Worm (Caenorhabditis elegans) whole organism, L4 larva: Measurements from ENCODE around the gene C08E8.4.
A peak's percentile ranks its signal among the peaks of the same experiment; 100 is the strongest.
"Not testable (repeated sequence)": the region's sequence is repeated elsewhere in the genome, so short reads cannot be mapped to it uniquely, and the experiment has no call there.

Source experiments
- F26F4.8 ChIP-seq: fragments of 200-800 bp; sonication (Bioruptor generic); conservative IDR thresholded peaks from 2 replicates; pipeline ENCODE4 v1.3.6; 2022; ENCODE audit warnings: missing genetic modification characterization, missing compliant biosample characterization
- F44E2.7 ChIP-seq: fragments of 200-800 bp; sonication (Bioruptor generic); IDR thresholded peaks from 2 replicates; pipeline ENCODE4 v2.1.2; 2022; ENCODE audit warnings: missing genetic modification characterization, missing compliant biosample characterization
- F49E8.2 ChIP-seq: sonication (generic microtip); optimal IDR thresholded peaks from 2 replicates; lab custom pipeline; 2016; ENCODE audit warnings: missing compliant biosample characterization, mild to moderate bottlenecking, missing genetic modification characterization, borderline replicate concordance
- R02D3.7 ChIP-seq: fragments of 150-350 bp; sonication (generic microtip); optimal IDR thresholded peaks from 3 replicates; lab custom pipeline; 2014; ENCODE audit warnings: missing biosample characterization, missing genetic modification characterization
- T26A8.4 ChIP-seq: fragments of 200-800 bp; sonication (Bioruptor generic); IDR thresholded peaks from 2 replicates; pipeline ENCODE4 v1.3.6; 2022; ENCODE audit warnings: missing genetic modification characterization, missing compliant biosample characterization
- Y105C5A.15 ChIP-seq: fragments of 200-800 bp; sonication (Bioruptor generic); IDR thresholded peaks from 2 replicates; pipeline ENCODE4 v1.3.6; 2022; ENCODE audit warnings: missing genetic modification characterization, missing compliant biosample characterization
- ZK337.2 ChIP-seq: fragments of 200-800 bp; sonication (Bioruptor generic); IDR thresholded peaks from 2 replicates; pipeline ENCODE4 v1.3.6; 2022; ENCODE audit warnings: missing genetic modification reagents, missing genetic modification characterization, missing compliant biosample characterization
- aha-1 ChIP-seq: fragments of 150-350 bp; peaks from one replicate; lab custom pipeline; 2014; ENCODE audit warnings: missing biosample characterization, missing genetic modification characterization
- aly-2 ChIP-seq: sonication (generic microtip); optimal IDR thresholded peaks from 2 replicates; lab custom pipeline; 2018; ENCODE audit warnings: missing biosample characterization, missing genetic modification characterization
- ceh-20 ChIP-seq: fragments of 200-800 bp; sonication (Bioruptor generic); IDR thresholded peaks from 2 replicates; pipeline ENCODE4 v1.3.6; 2022; ENCODE audit warnings: missing genetic modification reagents, missing genetic modification characterization, missing compliant biosample characterization
- daf-12 ChIP-seq: fragments of 150-350 bp; optimal IDR thresholded peaks from 2 replicates; lab custom pipeline; 2014; ENCODE audit warnings: missing biosample characterization, missing genetic modification reagents, missing genetic modification characterization
- daf-16 ChIP-seq, 3 experiments: sonication (generic microtip); optimal IDR thresholded peaks; 2 replicates each; lab custom pipeline; 2016 to 2017; ENCODE audit warnings: missing genetic modification characterization in 3 of 3, missing genetic modification reagents in 3 of 3, mild to moderate bottlenecking in 2 of 3, missing compliant biosample characterization in 2 of 3, missing biosample characterization in 1 of 3, moderate library complexity in 1 of 3
- dmd-6 ChIP-seq: fragments of 200-800 bp; sonication (Bioruptor generic); IDR thresholded peaks from 2 replicates; pipeline ENCODE4 v1.3.6; 2022; ENCODE audit warnings: missing genetic modification reagents, missing genetic modification characterization, missing compliant biosample characterization
- duxl-1 ChIP-seq: sonication (generic microtip); optimal IDR thresholded peaks from 2 replicates; lab custom pipeline; 2016; ENCODE audit warnings: mild to moderate bottlenecking, missing genetic modification characterization, moderate library complexity, missing compliant biosample characterization; ENCODE audit not compliant: poor library complexity
- egl-43 ChIP-seq: fragments of 200-800 bp; sonication (Bioruptor generic); IDR thresholded peaks from 2 replicates; pipeline ENCODE4 v1.3.6; 2022; ENCODE audit warnings: missing genetic modification reagents, missing genetic modification characterization, missing compliant biosample characterization
- gei-8 ChIP-seq: fragments of 200-800 bp; sonication (Bioruptor generic); optimal IDR thresholded peaks from 2 replicates; lab custom pipeline; 2018; ENCODE audit warnings: mild to moderate bottlenecking, missing genetic modification characterization, missing compliant biosample characterization
- hif-1 ChIP-seq, 2 experiments: sonication (generic microtip); optimal IDR thresholded peaks; 2 replicates each; lab custom pipeline; 2016 to 2017; ENCODE audit warnings: missing compliant biosample characterization in 2 of 2, missing genetic modification characterization in 2 of 2, missing genetic modification reagents in 2 of 2, missing genotype in 2 of 2, mild to moderate bottlenecking in 1 of 2
- hlh-11 ChIP-seq: fragments of 200-800 bp; sonication (Bioruptor generic); optimal IDR thresholded peaks from 2 replicates; lab custom pipeline; 2018; ENCODE audit warnings: mild to moderate bottlenecking, missing genetic modification characterization, missing compliant biosample characterization
- lim-7 ChIP-seq: fragments of 200-800 bp; sonication (Bioruptor generic); IDR thresholded peaks from 2 replicates; pipeline ENCODE4 v1.3.6; 2022; ENCODE audit warnings: missing genetic modification characterization, missing compliant biosample characterization
- lin-1 ChIP-seq: fragments of 200-800 bp; sonication (Bioruptor generic); IDR thresholded peaks from 2 replicates; pipeline ENCODE4 v1.3.6; 2022; ENCODE audit warnings: missing genetic modification reagents, missing genetic modification characterization, missing compliant biosample characterization
- lin-13 ChIP-seq: fragments of 150-350 bp; optimal IDR thresholded peaks from 2 replicates; lab custom pipeline; 2014; ENCODE audit warnings: missing biosample characterization, missing genetic modification reagents, missing genetic modification characterization
- lir-3 ChIP-seq: sonication (generic microtip); optimal IDR thresholded peaks from 2 replicates; lab custom pipeline; 2016; ENCODE audit warnings: mild to moderate bottlenecking, missing genetic modification characterization, missing compliant biosample characterization
- madf-5 ChIP-seq, 2 experiments: fragments of 200-800 bp; sonication (Bioruptor generic); IDR thresholded peaks; 2 replicates each; pipeline ENCODE4 v1.3.6; 2022; ENCODE audit warnings: missing compliant biosample characterization in 2 of 2, missing genetic modification characterization in 2 of 2
- mdl-1 ChIP-seq, 2 experiments: fragments of 150-350 bp in 1 of 2; sonication (generic microtip) in 1 of 2; optimal IDR thresholded peaks; 2 replicates each; lab custom pipeline; 2014 to 2017; ENCODE audit warnings: missing biosample characterization in 2 of 2, missing genetic modification characterization in 2 of 2
- mxl-3 ChIP-seq: fragments of 200-800 bp; sonication (Bioruptor generic); optimal IDR thresholded peaks from 2 replicates; lab custom pipeline; 2018; ENCODE audit warnings: mild to moderate bottlenecking, missing genetic modification characterization, missing compliant biosample characterization
- nhr-28 ChIP-seq: fragments of 150-350 bp; optimal IDR thresholded peaks from 2 replicates; lab custom pipeline; 2014; ENCODE audit warnings: missing biosample characterization, missing genetic modification characterization
- nhr-6 ChIP-seq: fragments of 150-350 bp; optimal IDR thresholded peaks from 2 replicates; lab custom pipeline; 2014; ENCODE audit warnings: missing biosample characterization, missing genetic modification characterization
- php-3 ChIP-seq: fragments of 200-800 bp; sonication (Bioruptor generic); IDR thresholded peaks from 2 replicates; pipeline ENCODE4 v1.3.6; 2022; ENCODE audit warnings: missing genetic modification reagents, missing genetic modification characterization, missing compliant biosample characterization
- pqm-1 ChIP-seq: sonication (generic microtip); optimal IDR thresholded peaks from 2 replicates; lab custom pipeline; 2017; ENCODE audit warnings: missing biosample characterization, missing genetic modification characterization
- snpc-1.2 ChIP-seq: fragments of 200-800 bp; sonication (Bioruptor generic); IDR thresholded peaks from 2 replicates; pipeline ENCODE4 v1.3.6; 2022; ENCODE audit warnings: missing genetic modification reagents, missing genetic modification characterization, missing compliant biosample characterization
- tra-1 ChIP-seq: fragments of 200-800 bp; sonication (Bioruptor generic); IDR thresholded peaks from 2 replicates; pipeline ENCODE4 v1.3.6; 2022; ENCODE audit warnings: missing genetic modification reagents, missing genetic modification characterization, missing compliant biosample characterization
- unc-130 ChIP-seq: sonication (generic microtip); optimal IDR thresholded peaks from 2 replicates; lab custom pipeline; 2016; ENCODE audit warnings: missing genetic modification reagents, missing genetic modification characterization, missing compliant biosample characterization
- vab-7 ChIP-seq: fragments of 200-800 bp; sonication (Bioruptor generic); IDR thresholded peaks from 2 replicates; pipeline ENCODE4 v1.3.6; 2022; ENCODE audit warnings: missing genetic modification reagents, missing genetic modification characterization, missing compliant biosample characterization
- zag-1 ChIP-seq: fragments of 150-350 bp; optimal IDR thresholded peaks from 2 replicates; lab custom pipeline; 2014; ENCODE audit warnings: missing biosample characterization, missing genetic modification characterization
- zfp-3 ChIP-seq: fragments of 200-800 bp; sonication (Bioruptor generic); conservative IDR thresholded peaks from 2 replicates; pipeline ENCODE4 v1.3.6; 2022; ENCODE audit warnings: missing genetic modification reagents, missing genetic modification characterization, missing compliant biosample characterization

C08E8.4 gene

ce11 chrV:18397814-18398213 is 26.2 kb downstream of the C08E8.4 start, which contains the start of gene Y51A2B.16:
Gene Y51A2B.16 (minus strand): TSS chrV:18397914.
- no peak for TF ChIP-seq mxl-3 (GFP tag; lab: Kevin White, UChicago)
- no peak for TF ChIP-seq lin-13 (GFP tag; lab: Kevin White, UChicago)
- no peak for TF ChIP-seq daf-12 (tag; lab: Kevin White, UChicago)
- TF ChIP-seq aly-2 = no peak
- TF ChIP-seq php-3 = no peak

ce11 chrV:18402743-18403142 is 31.1 kb downstream of the C08E8.4 start:
- TF ChIP-seq nhr-6 (tag; lab: Kevin White, UChicago) (no peak), aha-1 (peak; percentile 4)

ce11 chrV:18404767-18405166 is 33.1 kb downstream of the C08E8.4 start, which contains the start of gene srh-209:
Gene srh-209 (minus strand): TSS chrV:18404867.
- TF ChIP-seq php-3; pqm-1 (tag; lab: Kevin White, UChicago); zag-1 (tag; lab: Kevin White, UChicago): not testable (repeated sequence)

ce11 chrV:18410142-18410541 is 38.5 kb downstream of the C08E8.4 start, which contains the start of gene srh-207:
Gene srh-207 (minus strand): TSS chrV:18410242.
- TF ChIP-seq mdl-1 (tag; optimal IDR thresholded peaks at IDR 0.05; lab: Kevin White, UChicago) = no peak
- TF ChIP-seq T26A8.4 = no peak
- no peak for TF ChIP-seq zfp-3 (GFP tag; lab: Robert Waterston, UW)
- no peak for TF ChIP-seq ZK337.2 (GFP tag; lab: Robert Waterston, UW)
- no peak for TF ChIP-seq lin-13 (GFP tag; lab: Kevin White, UChicago)
- no peak for TF ChIP-seq snpc-1.2 (GFP tag; lab: Robert Waterston, UW)
- TF ChIP-seq gei-8 (GFP tag; lab: Kevin White, UChicago) = no peak
- TF ChIP-seq R02D3.7 (tag; lab: Kevin White, UChicago) = no peak
- TF ChIP-seq, all 104 proteins: peak for 0

ce11 chrV:18412351-18412750 is 40.7 kb downstream of the C08E8.4 start:
- TF ChIP-seq hif-1 (tag; optimal IDR thresholded peaks at IDR 0.05; lab: Kevin White, UChicago) = no peak
- peak in 1 of 2 experiments; percentile 44 for TF ChIP-seq daf-16 (GFP tag; optimal IDR thresholded peaks at IDR 0.05; lab: Kevin White, UChicago)
- TF ChIP-seq daf-16 (tag; optimal IDR thresholded peaks at IDR 0.05; lab: Kevin White, UChicago) = peak; percentile 54
- no peak for TF ChIP-seq F44E2.7 (GFP tag; lab: Robert Waterston, UW)
- no peak for TF ChIP-seq nhr-28 (tag; lab: Kevin White, UChicago)
- TF ChIP-seq ceh-20 (GFP tag; lab: Robert Waterston, UW) = 0 out of 2 replicates have a peak, but pooled peaks have one; percentile 40
- no peak for TF ChIP-seq lir-3 (tag; lab: Kevin White, UChicago)
- 0 out of 2 replicates have a peak, but pooled peaks have one; percentile 50 for TF ChIP-seq lin-1 (GFP tag; lab: Robert Waterston, UW)
- peak; percentile 41; the same call in 1 of the 2 replicates for TF ChIP-seq Y105C5A.15 (GFP tag; lab: Robert Waterston, UW)
- TF ChIP-seq unc-130 (GFP tag; lab: Kevin White, UChicago) = peak; percentile 38
- TF ChIP-seq php-3 = peak; percentile 20; the same call in 1 of the 2 replicates
- peak in 1 of 2 experiments; percentile 57; a peak in 1 of 4 replicates for TF ChIP-seq madf-5 (GFP tag; IDR thresholded peaks at IDR 0.05; lab: Robert Waterston, UW)
- TF ChIP-seq dmd-6 (GFP tag; lab: Robert Waterston, UW) = peak; percentile 36; the same call in 1 of the 2 replicates
- TF ChIP-seq ZK337.2 (GFP tag; lab: Robert Waterston, UW) = 0 out of 2 replicates have a peak, but pooled peaks have one; percentile 23
- TF ChIP-seq tra-1 (GFP tag; lab: Robert Waterston, UW) = 0 out of 2 replicates have a peak, but pooled peaks have one; percentile 26
- peak; percentile 65; the same call in 1 of the 2 replicates for TF ChIP-seq vab-7 (GFP tag; lab: Robert Waterston, UW)
- peak; percentile 73 for TF ChIP-seq egl-43 (GFP tag; lab: Robert Waterston, UW)
- TF ChIP-seq F26F4.8 = peak; percentile 59; the same call in 1 of the 2 replicates
- peak; percentile 80 for TF ChIP-seq duxl-1 (tag; lab: Kevin White, UChicago)
- TF ChIP-seq lim-7 (GFP tag; lab: Robert Waterston, UW) = peak; percentile 79
- TF ChIP-seq gei-8 (GFP tag; lab: Kevin White, UChicago) = no peak
- TF ChIP-seq hlh-11 = peak; percentile 0
- peak; percentile 10 for TF ChIP-seq F49E8.2 (tag; lab: Kevin White, UChicago)
- TF ChIP-seq snpc-1.2 (GFP tag; lab: Robert Waterston, UW) = peak; percentile 70
